Worm (Caenorhabditis elegans): ENCODE measurements around the gene C34D10.5.

The C34D10.5 gene

ce11 chrX:8029080-8029479, 11.3 kb downstream of the C34D10.5 start, which contains the start of gene C34D10.1 (continued):
- TF ChIP-seq pbrm-1 (GFP tag; IDR thresholded peaks at IDR 0.05), result no peak
- TF ChIP-seq madf-8 (GFP tag; conservative IDR thresholded peaks at IDR 0.05), result no peak
- no peak for TF ChIP-seq nhr-27 (tag; optimal IDR thresholded peaks at IDR 0.05)
- no peak for TF ChIP-seq hrde-1 (tag; optimal IDR thresholded peaks at IDR 0.05; ENCODE audit: borderline replicate concordance)
- TF ChIP-seq athp-1 (tag; optimal IDR thresholded peaks at IDR 0.05), result peak; percentile 15
- TF ChIP-seq snpc-1.1 (tag; optimal IDR thresholded peaks at IDR 0.05; ENCODE audit: insufficient read depth), result no peak
- TF ChIP-seq attf-6 (GFP tag; IDR thresholded peaks at IDR 0.05), result no peak
- TF ChIP-seq tbx-9 (tag; optimal IDR thresholded peaks at IDR 0.05; ENCODE audit: borderline replicate concordance), result no peak
- TF ChIP-seq hlh-26 (GFP tag; conservative IDR thresholded peaks at IDR 0.05), result no peak
- TF ChIP-seq mel-28 (tag; optimal IDR thresholded peaks at IDR 0.05; ENCODE audit: borderline replicate concordance), result no peak
- TF ChIP-seq F39B2.1 (GFP tag; IDR thresholded peaks at IDR 0.05), result no peak
- no peak for TF ChIP-seq K11D2.4 (GFP tag; IDR thresholded peaks at IDR 0.05)
- TF ChIP-seq F57C9.4 (tag; optimal IDR thresholded peaks at IDR 0.05), result no peak
- no peak for TF ChIP-seq rec-8 (tag; optimal IDR thresholded peaks at IDR 0.05)
- TF ChIP-seq ceh-27 (GFP tag; optimal IDR thresholded peaks at IDR 0.05), result peak; percentile 56
- TF ChIP-seq B0261.1 (tag; optimal IDR thresholded peaks at IDR 0.05), result no peak
- TF ChIP-seq Y53G8AR.9 (GFP tag; conservative IDR thresholded peaks at IDR 0.05), result no peak
- no peak for TF ChIP-seq nfya-1 (tag; optimal IDR thresholded peaks at IDR 0.05; ENCODE audit: borderline replicate concordance, insufficient read depth)
- no peak for TF ChIP-seq ceh-79 (tag; optimal IDR thresholded peaks at IDR 0.05)
- TF ChIP-seq F33H1.4 (GFP tag; IDR thresholded peaks at IDR 0.05), result no peak
- TF ChIP-seq B0336.3 (GFP tag; IDR thresholded peaks at IDR 0.05), result peak; percentile 48; the same call in 1 of the 2 replicates
- no peak for TF ChIP-seq ztf-3 (GFP tag; optimal IDR thresholded peaks at IDR 0.05)
- no peak for TF ChIP-seq nhr-120 (GFP tag; IDR thresholded peaks at IDR 0.05)
- 0 out of 2 replicates have a peak, but pooled peaks have one; percentile 8 for TF ChIP-seq madf-6 (GFP tag; IDR thresholded peaks at IDR 0.05)
- TF ChIP-seq madf-10 (tag; optimal IDR thresholded peaks at IDR 0.05), result no peak
- TF ChIP-seq efl-1 (GFP tag; optimal IDR thresholded peaks at IDR 0.05), result no peak
- no peak for TF ChIP-seq hmg-20 (GFP tag; IDR thresholded peaks at IDR 0.05)
- TF ChIP-seq die-1 (tag; optimal IDR thresholded peaks at IDR 0.05), result no peak
- no peak for TF ChIP-seq rpc-1 (optimal IDR thresholded peaks at IDR 0.05)
- no peak for TF ChIP-seq rpc-1 (tag; optimal IDR thresholded peaks at IDR 0.05)
- no peak for TF ChIP-seq F10E7.11 (tag; optimal IDR thresholded peaks at IDR 0.05)
- TF ChIP-seq B0035.1 (tag; optimal IDR thresholded peaks at IDR 0.05), result no peak
- peak; percentile 62 for TF ChIP-seq lin-40 (tag; optimal IDR thresholded peaks at IDR 0.05)
- no peak for TF ChIP-seq let-607 (tag; optimal IDR thresholded peaks at IDR 0.05)
- no peak for TF ChIP-seq mes-4 (tag; optimal IDR thresholded peaks at IDR 0.05)
- TF ChIP-seq lsy-27 (tag; optimal IDR thresholded peaks at IDR 0.05; ENCODE audit: borderline replicate concordance, insufficient read depth), result no peak
- no peak for TF ChIP-seq ets-4 (GFP tag; optimal IDR thresholded peaks at IDR 0.05)
- no peak for TF ChIP-seq cebp-2 (GFP tag; IDR thresholded peaks at IDR 0.05)
- no peak for TF ChIP-seq Y79H2A.3 (GFP tag; conservative IDR thresholded peaks at IDR 0.05)
- no peak for TF ChIP-seq nhr-179 (tag; optimal IDR thresholded peaks at IDR 0.05)
- no peak for TF ChIP-seq ceh-58 (GFP tag; IDR thresholded peaks at IDR 0.05)
- no peak for TF ChIP-seq ceh-100 (GFP tag; IDR thresholded peaks at IDR 0.05)
- no peak for TF ChIP-seq ZK185.1 (tag; optimal IDR thresholded peaks at IDR 0.05; ENCODE audit: poor library complexity, severe bottlenecking)
- TF ChIP-seq ceh-40 (GFP tag; IDR thresholded peaks at IDR 0.05), result no peak
- no peak for TF ChIP-seq T26A5.8 (tag; optimal IDR thresholded peaks at IDR 0.05)
- no peak for TF ChIP-seq lin-35 (GFP tag; optimal IDR thresholded peaks at IDR 0.05)
- no peak for TF ChIP-seq tlf-1 (GFP tag; optimal IDR thresholded peaks at IDR 0.05)
- TF ChIP-seq snpc-3.4 (tag; optimal IDR thresholded peaks at IDR 0.05), result no peak
